Worm (Caenorhabditis elegans): Measurements from ENCODE around the gene phg-1.

DNA sequence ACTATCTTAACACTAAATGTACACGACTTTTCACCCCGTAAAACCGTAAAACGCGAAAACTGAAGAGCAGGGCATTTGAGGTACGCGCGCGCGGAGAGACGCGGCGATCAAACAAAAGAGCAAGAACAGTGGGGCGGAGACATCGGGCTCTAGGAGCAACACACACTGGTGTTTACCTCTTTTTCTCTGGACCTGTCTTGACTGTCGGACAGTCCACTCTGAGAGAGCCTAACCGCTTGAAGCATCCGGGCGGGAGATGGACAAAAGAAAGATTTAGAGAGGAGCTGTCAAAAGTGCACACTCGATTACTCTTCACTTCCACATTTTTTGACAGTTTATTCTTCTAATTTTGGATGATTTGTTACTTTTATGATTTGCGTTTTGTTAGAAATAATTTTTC is 687 bp upstream of the phg-1 start:
- TF ChIP-seq lin-39 (tag; optimal IDR thresholded peaks at IDR 0.05) (no peak), tbx-2 (tag; optimal IDR thresholded peaks at IDR 0.05) (no peak), lsy-2 (tag; optimal IDR thresholded peaks at IDR 0.05) (no peak), aly-2 (tag; optimal IDR thresholded peaks at IDR 0.05) (no peak), fkh-10 (GFP tag; optimal IDR thresholded peaks at IDR 0.05) (no peak), ets-5 (GFP tag; IDR thresholded peaks at IDR 0.05) (no peak), hlh-17 (GFP tag; optimal IDR thresholded peaks at IDR 0.05; ENCODE audit: borderline replicate concordance) (no peak), nhr-11 (tag; optimal IDR thresholded peaks at IDR 0.05) (no peak), nhr-237 (tag; optimal IDR thresholded peaks at IDR 0.05) (no peak), snpc-4 (tag; optimal IDR thresholded peaks at IDR 0.05) (no peak), blmp-1 (tag; optimal IDR thresholded peaks at IDR 0.05) (no peak), nhr-71 (tag; optimal IDR thresholded peaks at IDR 0.05) (no peak), ceh-82 (tag; optimal IDR thresholded peaks at IDR 0.05) (no peak), mep-1 (tag; optimal IDR thresholded peaks at IDR 0.05) (no peak)

All from whole organism, L1 larva.